Worm (Caenorhabditis elegans) whole organism, mixed stage, embryonic: Measurements from ENCODE around the gene K01F9.2.

Experiments used
- M03D4.4 ChIP-seq: sonication (generic microtip); optimal IDR thresholded peaks from 2 replicates; lab custom pipeline; 2017; ENCODE audit warnings: mild to moderate bottlenecking, missing genetic modification characterization, missing compliant biosample characterization
- bed-3 ChIP-seq: fragments of 200-800 bp; sonication (Bioruptor generic); optimal IDR thresholded peaks from 3 replicates; lab custom pipeline; 2018; ENCODE audit warnings: mild to moderate bottlenecking, missing genetic modification characterization, moderate library complexity, missing compliant biosample characterization
- blmp-1 ChIP-seq: fragments of 150-350 bp; optimal IDR thresholded peaks from 2 replicates; lab custom pipeline; 2014; ENCODE audit warnings: missing biosample characterization, missing genetic modification characterization
- ceh-39 ChIP-seq: fragments of 150-350 bp; optimal IDR thresholded peaks from 2 replicates; lab custom pipeline; 2014; ENCODE audit warnings: missing biosample characterization, missing genetic modification characterization
- ceh-43 ChIP-seq: fragments of 200-800 bp; sonication (Bioruptor generic); optimal IDR thresholded peaks from 2 replicates; lab custom pipeline; 2018; ENCODE audit warnings: mild to moderate bottlenecking, missing genetic modification characterization, moderate library complexity, missing compliant biosample characterization
- ces-1 ChIP-seq: fragments of 150-350 bp; optimal IDR thresholded peaks from 2 replicates; lab custom pipeline; 2014; ENCODE audit warnings: missing biosample characterization, missing genetic modification reagents, missing genetic modification characterization
- cnd-1 ChIP-seq: fragments of 200-800 bp; sonication (Bioruptor generic); optimal IDR thresholded peaks from 2 replicates; lab custom pipeline; 2018; ENCODE audit warnings: mild to moderate bottlenecking, missing genetic modification characterization, missing compliant biosample characterization
- drap-1 ChIP-seq: fragments of 200-800 bp; sonication (Bioruptor generic); optimal IDR thresholded peaks from 3 replicates; lab custom pipeline; 2018; ENCODE audit warnings: mild to moderate bottlenecking, missing genetic modification characterization, missing compliant biosample characterization
- elt-1 ChIP-seq: sonication (generic microtip); optimal IDR thresholded peaks from 2 replicates; lab custom pipeline; 2017; ENCODE audit warnings: missing genetic modification characterization, mild to moderate bottlenecking, missing compliant biosample characterization, antibody characterized with exemption, moderate library complexity, borderline replicate concordance; ENCODE audit not compliant: insufficient read depth
- elt-3 ChIP-seq: fragments of 150-350 bp; optimal IDR thresholded peaks from 2 replicates; lab custom pipeline; 2014; ENCODE audit warnings: missing biosample characterization, missing genetic modification characterization
- flh-1 ChIP-seq: fragments of 200-800 bp; sonication (Bioruptor generic); optimal IDR thresholded peaks from 2 replicates; lab custom pipeline; 2018; ENCODE audit warnings: mild to moderate bottlenecking, missing genetic modification characterization, moderate library complexity, missing compliant biosample characterization
- ham-2 ChIP-seq: fragments of 200-800 bp; sonication (Bioruptor generic); optimal IDR thresholded peaks from 2 replicates; lab custom pipeline; 2018; ENCODE audit warnings: mild to moderate bottlenecking, missing genetic modification characterization, missing compliant biosample characterization
- hlh-1 ChIP-seq: fragments of 150-350 bp; optimal IDR thresholded peaks from 2 replicates; lab custom pipeline; 2014; ENCODE audit warnings: missing biosample characterization, missing genetic modification reagents, missing genetic modification characterization
- lin-13 ChIP-seq: fragments of 150-350 bp; optimal IDR thresholded peaks from 2 replicates; lab custom pipeline; 2014; ENCODE audit warnings: missing biosample characterization, missing genetic modification characterization
- lin-32 ChIP-seq: fragments of 200-800 bp; sonication (Bioruptor generic); optimal IDR thresholded peaks from 2 replicates; lab custom pipeline; 2018; ENCODE audit warnings: mild to moderate bottlenecking, missing genetic modification characterization, missing compliant biosample characterization
- lsy-2 ChIP-seq: fragments of 150-350 bp; optimal IDR thresholded peaks from 2 replicates; lab custom pipeline; 2014; ENCODE audit warnings: missing biosample characterization, missing genetic modification characterization
- mab-5 ChIP-seq: fragments of 150-350 bp; optimal IDR thresholded peaks from 2 replicates; lab custom pipeline; 2014; ENCODE audit warnings: missing biosample characterization, missing genetic modification characterization
- mep-1 ChIP-seq: fragments of 150-350 bp; optimal IDR thresholded peaks from 2 replicates; lab custom pipeline; 2017; ENCODE audit warnings: missing biosample characterization, missing genetic modification reagents, missing genetic modification characterization, inconsistent platforms
- mls-2 ChIP-seq: sonication (generic microtip); optimal IDR thresholded peaks from 2 replicates; lab custom pipeline; 2016; ENCODE audit warnings: mild to moderate bottlenecking, missing genetic modification characterization, moderate library complexity, missing compliant biosample characterization
- nhr-2 ChIP-seq: fragments of 150-350 bp; optimal IDR thresholded peaks from 2 replicates; lab custom pipeline; 2014; ENCODE audit warnings: missing biosample characterization, missing genetic modification characterization
- nhr-237 ChIP-seq: fragments of 150-350 bp; optimal IDR thresholded peaks from 2 replicates; lab custom pipeline; 2014; ENCODE audit warnings: missing biosample characterization, missing genetic modification characterization
- nhr-76 ChIP-seq: sonication (generic microtip); optimal IDR thresholded peaks from 2 replicates; lab custom pipeline; 2017; ENCODE audit warnings: missing biosample characterization, missing genetic modification characterization
- pha-4 ChIP-seq: fragments of 150-350 bp; optimal IDR thresholded peaks from 2 replicates; lab custom pipeline; 2018; ENCODE audit warnings: missing biosample characterization, missing genetic modification reagents, missing genetic modification characterization
- snpc-4 ChIP-seq: fragments of 150-350 bp; optimal IDR thresholded peaks from 2 replicates; lab custom pipeline; 2014; ENCODE audit warnings: missing biosample characterization, missing genetic modification characterization
- sptf-1 ChIP-seq: sonication (generic microtip); optimal IDR thresholded peaks from 2 replicates; lab custom pipeline; 2017; ENCODE audit warnings: mild to moderate bottlenecking, missing genetic modification characterization, moderate library complexity, missing compliant biosample characterization
- tbx-8 ChIP-seq: fragments of 200-800 bp; sonication (Bioruptor generic); optimal IDR thresholded peaks from 2 replicates; lab custom pipeline; 2018; ENCODE audit warnings: mild to moderate bottlenecking, missing genetic modification characterization, moderate library complexity, missing compliant biosample characterization
- unc-120 ChIP-seq: sonication (generic microtip); optimal IDR thresholded peaks from 2 replicates; lab custom pipeline; 2017; ENCODE audit warnings: missing genetic modification characterization, missing compliant biosample characterization; ENCODE audit not compliant: poor library complexity, severe bottlenecking
- unc-39 ChIP-seq: fragments of 150-350 bp; optimal IDR thresholded peaks from 2 replicates; lab custom pipeline; 2014; ENCODE audit warnings: missing biosample characterization, missing genetic modification characterization
- unc-62 ChIP-seq: fragments of 150-350 bp; optimal IDR thresholded peaks from 2 replicates; lab custom pipeline; 2014; ENCODE audit warnings: missing biosample characterization, missing genetic modification reagents, missing genetic modification characterization
- ztf-11 ChIP-seq: fragments of 150-350 bp; optimal IDR thresholded peaks from 2 replicates; lab custom pipeline; 2014; ENCODE audit warnings: missing biosample characterization, missing genetic modification characterization

K01F9.2 gene

DNA sequence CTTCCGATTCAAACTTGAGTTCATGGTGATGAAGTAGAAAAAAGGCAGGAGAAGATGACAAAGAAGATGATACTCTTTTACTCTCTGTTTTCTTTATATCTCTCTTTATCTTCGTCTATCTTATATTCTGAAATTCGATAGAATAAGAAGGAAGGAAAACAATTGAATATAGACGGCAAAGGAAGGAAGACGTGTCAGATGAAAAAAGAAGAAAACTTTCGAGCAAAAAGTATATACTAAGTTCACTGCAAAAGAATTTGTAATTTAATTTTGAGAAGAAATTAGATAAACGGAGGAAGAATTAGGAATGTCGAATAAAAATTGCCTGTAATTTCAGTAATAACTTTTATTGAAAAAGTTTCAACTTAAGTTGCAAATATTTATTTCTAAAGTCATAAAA lies at the start of gene K01F9.2:
Gene K01F9.2, minus strand, starts transcription at position 127 of the 400 bp plus-strand sequence.
- TF ChIP-seq lin-32 (GFP tag; lab: Kevin White, UChicago) (no peak), ces-1 (GFP tag; lab: Kevin White, UChicago) (peak; percentile 91)

ce11 chrIII:8926512-8926911 lies 49.6 kb upstream of the K01F9.2 start:
- TF ChIP-seq mep-1 (tag; lab: Kevin White, UChicago): no peak
- TF ChIP-seq mab-5 (tag; lab: Kevin White, UChicago): peak; percentile 50

ce11 chrIII:8925539-8925938 lies 48.6 kb upstream of the K01F9.2 start:
- no peak for TF ChIP-seq hlh-1
- no peak for TF ChIP-seq lin-13
- no peak for TF ChIP-seq elt-3 (tag; lab: Kevin White, UChicago)
- TF ChIP-seq sptf-1 (tag; lab: Kevin White, UChicago): no peak
- TF ChIP-seq nhr-2: no peak
- no peak for TF ChIP-seq lin-32 (GFP tag; lab: Kevin White, UChicago)
- no peak for TF ChIP-seq ces-1 (GFP tag; lab: Kevin White, UChicago)
- no peak for TF ChIP-seq M03D4.4
- TF ChIP-seq bed-3 (GFP tag; lab: Kevin White, UChicago): no peak
- no peak for TF ChIP-seq pha-4
- no peak for TF ChIP-seq cnd-1

DNA sequence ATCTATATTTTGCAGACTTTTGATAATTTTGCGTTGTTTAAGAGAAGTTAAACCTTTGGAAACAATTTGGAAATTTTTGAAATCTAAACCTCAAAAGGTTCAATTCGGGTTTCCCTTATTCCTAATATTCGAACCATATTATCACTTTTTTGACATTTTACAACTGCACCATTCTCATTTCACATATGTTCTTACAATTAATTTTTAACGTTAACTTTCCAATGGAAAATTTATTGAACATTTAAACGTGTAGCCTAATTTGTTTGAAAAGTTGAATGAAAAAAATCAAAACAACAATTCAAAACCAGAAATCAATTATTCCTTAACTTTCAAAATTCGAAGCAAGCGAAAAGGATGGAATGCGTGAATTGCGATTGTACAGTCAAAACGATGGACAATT lies 47.0 kb upstream of the K01F9.2 start, which contains the start of gene ZK637.12:
Gene ZK637.12, plus strand, starts transcription at position 301 of the 400 bp plus-strand sequence.
- TF ChIP-seq elt-3 (tag; lab: Kevin White, UChicago) (no peak), bed-3 (GFP tag; lab: Kevin White, UChicago) (no peak), ceh-43 (no peak), unc-120 (tag; lab: Kevin White, UChicago) (no peak), mab-5 (tag; lab: Kevin White, UChicago) (no peak), tbx-8 (GFP tag; lab: Kevin White, UChicago) (no peak), blmp-1 (no peak), snpc-4 (tag; lab: Kevin White, UChicago) (no peak), M03D4.4 (no peak), nhr-2 (no peak), ztf-11 (no peak), mep-1 (tag; lab: Kevin White, UChicago) (no peak), elt-1 (tag; lab: Kevin White, UChicago) (no peak), unc-39 (tag; lab: Kevin White, UChicago) (no peak), nhr-237 (tag; lab: Kevin White, UChicago) (no peak), ceh-39 (no peak), ces-1 (GFP tag; lab: Kevin White, UChicago) (no peak), ham-2 (GFP tag; lab: Kevin White, UChicago) (no peak)

- TF ChIP-seq drap-1 (GFP tag; lab: Kevin White, UChicago) (no peak), unc-62 (GFP tag; lab: Kevin White, UChicago) (no peak), unc-120 (tag; lab: Kevin White, UChicago) (no peak), elt-3 (tag; lab: Kevin White, UChicago) (no peak), mls-2 (tag; lab: Kevin White, UChicago) (no peak), ztf-11 (no peak), ceh-39 (no peak), flh-1 (GFP tag; lab: Kevin White, UChicago) (no peak)
These were observed 46.4 kb upstream of the K01F9.2 start, which contains the start of gene glb-1 for ce11 chrIII:8923240-8923734. glb-1 (minus strand) TSS chrIII:8923290.

ce11 chrIII:8922061-8922460 lies 45.1 kb upstream of the K01F9.2 start:
- TF ChIP-seq blmp-1 (no peak), nhr-2 (no peak), cnd-1 (no peak), unc-62 (GFP tag; lab: Kevin White, UChicago) (peak; percentile 60), nhr-76 (tag; lab: Kevin White, UChicago) (no peak), bed-3 (GFP tag; lab: Kevin White, UChicago) (no peak), lin-32 (GFP tag; lab: Kevin White, UChicago) (no peak), lsy-2 (tag; lab: Kevin White, UChicago) (peak; percentile 4), unc-39 (tag; lab: Kevin White, UChicago) (no peak), hlh-1 (peak; percentile 13), lin-13 (no peak), mls-2 (tag; lab: Kevin White, UChicago) (no peak), nhr-237 (tag; lab: Kevin White, UChicago) (peak; percentile 39), elt-3 (tag; lab: Kevin White, UChicago) (no peak), ceh-39 (no peak)
